Fruit fly (Drosophila melanogaster): Measurements from ENCODE around the gene CG10514.
A peak's percentile ranks its signal among the peaks of the same experiment; 100 is the strongest.

The CG10514 gene

DNA sequence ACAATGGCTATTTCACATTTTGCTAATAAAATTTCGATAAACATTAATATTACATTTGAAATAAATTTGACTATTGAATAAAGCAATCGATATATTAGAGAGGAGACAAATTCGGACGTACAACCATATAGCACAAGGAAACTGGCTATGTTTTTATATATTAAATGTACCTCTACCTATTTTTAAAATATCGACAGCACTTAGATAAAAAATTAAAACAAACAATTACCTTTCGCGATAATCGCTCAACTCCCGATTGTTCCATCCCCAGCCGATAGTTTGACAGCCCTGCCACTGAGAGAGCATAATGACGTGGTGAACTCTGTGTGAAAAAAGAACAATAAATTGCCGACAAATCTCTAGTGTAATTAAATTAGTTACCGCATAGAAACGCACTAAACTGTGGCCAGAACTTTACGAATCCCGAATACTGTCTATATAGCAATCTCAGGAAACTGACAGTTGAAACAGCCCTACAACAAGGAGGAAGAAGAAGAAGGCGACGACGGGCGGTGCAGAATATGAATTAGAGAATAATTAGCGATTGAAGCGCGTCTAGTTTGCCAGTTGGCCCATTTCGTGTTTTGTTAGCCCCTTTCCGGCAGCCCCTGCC is 20.9 kb downstream of the CG10514 start, which contains the start of gene CG11857 (continued):
- TF ChIP-seq CG7357 (GFP tag; IDR thresholded peaks at IDR 0.05) = peak; percentile 95
- peak; percentile 100 for TF ChIP-seq CG14860 (GFP tag; IDR thresholded peaks at IDR 0.05; ENCODE audit: partially characterized antibody)
- TF ChIP-seq sqz (GFP tag; optimal IDR thresholded peaks at IDR 0.05) = no peak
- peak; percentile 97 for TF ChIP-seq cato (GFP tag; optimal IDR thresholded peaks at IDR 0.05; ENCODE audit: borderline replicate concordance)
- peak; percentile 96 for TF ChIP-seq schlank (tag; optimal IDR thresholded peaks at IDR 0.05)
- TF ChIP-seq Hr51 (GFP tag; optimal IDR thresholded peaks at IDR 0.05) = peak; percentile 96 to 99
- peak; percentile 98 for TF ChIP-seq CG14710 (tag; optimal IDR thresholded peaks at IDR 0.05)
- TF ChIP-seq CG31388 (GFP tag; optimal IDR thresholded peaks at IDR 0.05) = peak; percentile 97
- TF ChIP-seq Dp (GFP tag; optimal IDR thresholded peaks at IDR 0.05) = peak; percentile 65
- TF ChIP-seq CG6791 (GFP tag; IDR thresholded peaks at IDR 0.05; ENCODE audit: partially characterized antibody) = peak; percentile 98
- peak; percentile 82 for TF ChIP-seq CG10431 (GFP tag; optimal IDR thresholded peaks at IDR 0.05)
- no peak for TF ChIP-seq h (optimal IDR thresholded peaks at IDR 0.05)
- TF ChIP-seq TFAM (GFP tag; optimal IDR thresholded peaks at IDR 0.05) = peak; percentile 73
- TF ChIP-seq CG8290 (GFP tag; optimal IDR thresholded peaks at IDR 0.05) = peak; percentile 98
- peak; percentile 90 to 97 for TF ChIP-seq CG8290 (tag; optimal IDR thresholded peaks at IDR 0.05)
- TF ChIP-seq CG4730 (GFP tag; IDR thresholded peaks at IDR 0.05) = peak; percentile 99
- peak; percentile 94 for TF ChIP-seq CG11398 (GFP tag; optimal IDR thresholded peaks at IDR 0.05)
- TF ChIP-seq psq (GFP tag; optimal IDR thresholded peaks at IDR 0.05) = peak; percentile 93
- TF ChIP-seq slp2 (GFP tag; optimal IDR thresholded peaks at IDR 0.05) = peak; percentile 96
- peak; percentile 98 for TF ChIP-seq Mad (GFP tag; optimal IDR thresholded peaks at IDR 0.05)
- peak; percentile 90 for TF ChIP-seq E2f2 (GFP tag; IDR thresholded peaks at IDR 0.05)
- TF ChIP-seq Med (GFP tag) = peak; percentile 100
- peak; percentile 100 for TF ChIP-seq CG13287 (GFP tag; IDR thresholded peaks at IDR 0.05; ENCODE audit: partially characterized antibody)
- peak; percentile 87 for TF ChIP-seq CG3163 (GFP tag; optimal IDR thresholded peaks at IDR 0.05)
- TF ChIP-seq CG7372 (GFP tag; IDR thresholded peaks at IDR 0.05) = peak; percentile 99
- TF ChIP-seq CG17912 (GFP tag; optimal IDR thresholded peaks at IDR 0.05) = peak; percentile 90
- TF ChIP-seq danr (GFP tag; IDR thresholded peaks at IDR 0.05) = peak; percentile 98
- peak; percentile 96 for TF ChIP-seq ato (GFP tag; IDR thresholded peaks at IDR 0.05; ENCODE audit: partially characterized antibody)
- TF ChIP-seq NC2α (GFP tag; optimal IDR thresholded peaks at IDR 0.05) = peak; percentile 90
- peak in 1 of 2 experiments; percentile 54 for TF ChIP-seq eve (GFP tag; optimal IDR thresholded peaks at IDR 0.05)
- TF ChIP-seq Ets65A (GFP tag) = peak; percentile 100
- peak; percentile 98 for TF ChIP-seq lab (GFP tag; optimal IDR thresholded peaks at IDR 0.05)
- TF ChIP-seq Ptx1 (GFP tag; IDR thresholded peaks at IDR 0.05) = peak; percentile 99
- peak; percentile 97 for TF ChIP-seq shn (GFP tag; optimal IDR thresholded peaks at IDR 0.05)
- peak; percentile 97 for TF ChIP-seq GATAe (GFP tag; conservative IDR thresholded peaks at IDR 0.05)
- TF ChIP-seq sd (tag; optimal IDR thresholded peaks at IDR 0.05) = peak; percentile 90
- peak; percentile 99 for TF ChIP-seq CG30403 (GFP tag; optimal IDR thresholded peaks at IDR 0.05)
- TF ChIP-seq Trl (optimal IDR thresholded peaks at IDR 0.05) = peak in 1 of 2 experiments; percentile 46
- TF ChIP-seq Trl (GFP tag; optimal IDR thresholded peaks at IDR 0.05) = peak; percentile 98
- peak; percentile 94 for TF ChIP-seq oc (tag; optimal IDR thresholded peaks at IDR 0.05)
- peak; percentile 96 for TF ChIP-seq CG18262 (tag; optimal IDR thresholded peaks at IDR 0.05)
- TF ChIP-seq CG1024 (GFP tag; IDR thresholded peaks at IDR 0.05) = peak; percentile 95
- no peak for TF ChIP-seq hth (optimal IDR thresholded peaks at IDR 0.05)
- TF ChIP-seq CG9817 (tag; optimal IDR thresholded peaks at IDR 0.05) = peak; percentile 99
- peak; percentile 98 for TF ChIP-seq CG6175 (GFP tag; IDR thresholded peaks at IDR 0.05)
- TF ChIP-seq CG15696 (tag; optimal IDR thresholded peaks at IDR 0.05) = peak; percentile 98
- peak; percentile 99 for TF ChIP-seq wor (GFP tag; IDR thresholded peaks at IDR 0.05)
- peak; percentile 76 for TF ChIP-seq CG7745 (tag; optimal IDR thresholded peaks at IDR 0.05)
- TF ChIP-seq CG6683 (GFP tag; optimal IDR thresholded peaks at IDR 0.05) = peak; percentile 87
- TF ChIP-seq nerfin-2 (GFP tag; IDR thresholded peaks at IDR 0.05; ENCODE audit: partially characterized antibody) = peak; percentile 99
- peak; percentile 94 for TF ChIP-seq CG12236 (GFP tag; optimal IDR thresholded peaks at IDR 0.05)
